Fruit fly (Drosophila melanogaster): Measurements from ENCODE around the gene CG7492.

- no peak for TF ChIP-seq Myc (optimal IDR thresholded peaks at IDR 0.05)
- no peak for TF ChIP-seq sage (GFP tag; optimal IDR thresholded peaks at IDR 0.05)
- no peak for TF ChIP-seq Hr78 (GFP tag; optimal IDR thresholded peaks at IDR 0.05)
- no peak for TF ChIP-seq N (GFP tag; optimal IDR thresholded peaks at IDR 0.05)
Measured at dm6 chr3L:7604863-7605262, 49.7 kb downstream of the CG7492 start.
